Worm (Caenorhabditis elegans): Measurements from ENCODE around the gene ckb-3.

Gene ckb-3

ce11 chrIII:4380835-4381234, 10.2 kb downstream of the ckb-3 start:
- TF ChIP-seq unc-98 (GFP tag; IDR thresholded peaks at IDR 0.05): no peak
- no peak for TF ChIP-seq grh-1 (GFP tag; IDR thresholded peaks at IDR 0.05)
- no peak for TF ChIP-seq blmp-1 (tag; optimal IDR thresholded peaks at IDR 0.05)
- no peak for TF ChIP-seq ztf-11 (tag; optimal IDR thresholded peaks at IDR 0.05)
- peak in 1 of 3 experiments; percentile 43 for TF ChIP-seq ceh-82 (tag; optimal IDR thresholded peaks at IDR 0.05)
- no peak for TF ChIP-seq efl-3 (GFP tag; optimal IDR thresholded peaks at IDR 0.05)
- TF ChIP-seq nhr-76 (tag; optimal IDR thresholded peaks at IDR 0.05): no peak
- TF ChIP-seq lsy-2 (tag; optimal IDR thresholded peaks at IDR 0.05): peak in 1 of 2 experiments; percentile 54
- TF ChIP-seq nhr-19 (GFP tag; conservative IDR thresholded peaks at IDR 0.05): peak; percentile 9; the same call in 1 of the 2 replicates
- TF ChIP-seq tbx-2 (tag; optimal IDR thresholded peaks at IDR 0.05): no peak
- peak; percentile 78 for TF ChIP-seq F16B12.6 (tag; optimal IDR thresholded peaks at IDR 0.05)
- no peak for TF ChIP-seq mdl-1 (tag; optimal IDR thresholded peaks at IDR 0.05)
- TF ChIP-seq efl-1 (optimal IDR thresholded peaks at IDR 0.05): peak; percentile 51 to 53
- peak; percentile 52 to 90 for TF ChIP-seq efl-1 (GFP tag; optimal IDR thresholded peaks at IDR 0.05 in 1 of 2)
- peak; percentile 42 for TF ChIP-seq mep-1 (tag; optimal IDR thresholded peaks at IDR 0.05)
- TF ChIP-seq rnt-1 (tag; optimal IDR thresholded peaks at IDR 0.05): peak; percentile 42
- peak; percentile 13 for TF ChIP-seq swsn-7 (tag; optimal IDR thresholded peaks at IDR 0.05)
- TF ChIP-seq lin-35 (GFP tag; optimal IDR thresholded peaks at IDR 0.05): peak in 1 of 2 experiments; percentile 48
- TF ChIP-seq dpl-1 (GFP tag; optimal IDR thresholded peaks at IDR 0.05): peak in 1 of 3 experiments; percentile 43

DNA sequence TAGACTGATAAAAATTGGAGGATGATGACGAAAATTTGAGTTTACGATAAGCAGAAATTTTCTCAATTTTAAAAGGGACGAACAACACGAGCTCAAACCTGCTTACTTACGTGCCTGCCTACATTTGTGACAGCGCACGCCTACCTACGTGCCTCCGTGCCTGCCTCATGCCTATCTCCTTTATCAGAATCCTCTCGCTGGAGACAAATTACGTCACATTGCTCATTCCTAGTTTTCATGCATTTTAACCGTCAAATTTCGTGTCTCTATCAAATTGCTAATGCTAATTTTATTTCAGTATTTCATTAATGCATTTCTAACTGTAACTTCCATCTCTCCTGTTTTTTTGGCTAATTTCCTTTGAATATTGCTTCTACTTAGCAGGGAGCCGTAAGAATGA, 10.7 kb downstream of the ckb-3 start, which contains the start of gene pals-27:
Gene pals-27 (plus strand): TSS at position 301 of the 400 bp plus-strand sequence.
- TF ChIP-seq sptf-1 (tag; optimal IDR thresholded peaks at IDR 0.05) (no peak), pqm-1 (tag; optimal IDR thresholded peaks at IDR 0.05) (no peak), ceh-90 (tag; optimal IDR thresholded peaks at IDR 0.05) (no peak), unc-30 (tag; optimal IDR thresholded peaks at IDR 0.05) (no peak), C34B4.2 (tag; optimal IDR thresholded peaks at IDR 0.05) (no peak), swsn-7 (tag; optimal IDR thresholded peaks at IDR 0.05) (no peak), nhr-90 (tag; optimal IDR thresholded peaks at IDR 0.05; ENCODE audit: poor library complexity) (no peak)

DNA sequence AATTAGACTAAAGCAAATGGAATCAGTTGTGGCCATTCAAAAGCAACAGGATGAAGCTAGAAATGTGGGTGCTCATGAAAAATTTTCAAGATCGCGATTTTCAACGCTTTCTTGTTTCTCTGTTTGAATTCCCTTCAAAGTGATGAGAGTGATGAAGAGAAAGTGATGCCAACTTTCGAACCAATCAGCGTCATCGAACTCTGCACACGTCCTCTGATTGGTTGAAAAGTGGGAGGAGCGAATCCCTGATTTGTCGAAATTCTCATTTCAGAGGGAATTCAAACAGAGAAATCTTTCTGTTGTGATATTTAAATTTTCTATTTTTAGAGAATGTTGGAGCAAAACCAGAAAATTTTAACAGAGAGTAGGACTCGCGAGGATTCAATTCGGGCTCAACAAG, 11.4 kb downstream of the ckb-3 start:
- no peak for TF ChIP-seq nhr-71 (tag; optimal IDR thresholded peaks at IDR 0.05)
- no peak for TF ChIP-seq efl-1 (optimal IDR thresholded peaks at IDR 0.05)
- TF ChIP-seq efl-1 (GFP tag; optimal IDR thresholded peaks at IDR 0.05 in 1 of 2): peak in 1 of 2 experiments; percentile 36
- TF ChIP-seq vab-15 (tag; optimal IDR thresholded peaks at IDR 0.05): no peak
- TF ChIP-seq skn-1 (tag; optimal IDR thresholded peaks at IDR 0.05): no peak
- TF ChIP-seq elt-2 (tag; optimal IDR thresholded peaks at IDR 0.05): no peak

ce11 chrIII:4384487-4384886, 13.8 kb downstream of the ckb-3 start, which contains the start of gene pals-28:
Gene pals-28 (plus strand): TSS chrIII:4384787.
- TF ChIP-seq sptf-1 (tag; optimal IDR thresholded peaks at IDR 0.05) (no peak), nhr-90 (tag; optimal IDR thresholded peaks at IDR 0.05; ENCODE audit: poor library complexity) (no peak), aha-1 (tag; optimal IDR thresholded peaks at IDR 0.05) (no peak), ztf-4 (tag; optimal IDR thresholded peaks at IDR 0.05) (no peak), nhr-237 (tag; optimal IDR thresholded peaks at IDR 0.05) (no peak), dsc-1 (tag; optimal IDR thresholded peaks at IDR 0.05) (no peak), lin-15B (tag; optimal IDR thresholded peaks at IDR 0.05) (no peak), skn-1 (tag; optimal IDR thresholded peaks at IDR 0.05) (no peak), Y116A8C.19 (tag; optimal IDR thresholded peaks at IDR 0.05; ENCODE audit: borderline replicate concordance) (no peak), ztf-11 (tag; optimal IDR thresholded peaks at IDR 0.05) (no peak), ceh-63 (GFP tag; optimal IDR thresholded peaks at IDR 0.05) (no peak)

ce11 chrIII:4390421-4390820, 19.7 kb downstream of the ckb-3 start:
- TF ChIP-seq blmp-1 (tag; optimal IDR thresholded peaks at IDR 0.05) (peak; percentile 61), pax-3 (tag; optimal IDR thresholded peaks at IDR 0.05) (no peak), lir-3 (tag; optimal IDR thresholded peaks at IDR 0.05; ENCODE audit: poor library complexity) (no peak)

Data from whole organism, L1 larva.